Fruit fly (Drosophila melanogaster) whole organism, prepupa: ENCODE data around the gene ND-75.

Experiments
- CG10631 ChIP-seq: fragments of 200-800 bp; sonication (Bioruptor generic); optimal IDR thresholded peaks from 2 replicates; lab custom pipeline; 2016; ENCODE audit warnings: missing biosample characterization, missing genetic modification characterization
- CG11294 ChIP-seq: fragments of 200-800 bp; sonication (Bioruptor generic); IDR thresholded peaks from 2 replicates; pipeline ENCODE4 v1.3.6; 2022; ENCODE audit warnings: missing biosample characterization, missing genetic modification characterization
- CG11762 ChIP-seq: fragments of 200-800 bp; sonication (Bioruptor generic); optimal IDR thresholded peaks from 3 replicates; lab custom pipeline; 2016; ENCODE audit warnings: missing biosample characterization, missing genetic modification characterization; ENCODE audit not compliant: insufficient read depth
- CG11902 ChIP-seq: fragments of 200-800 bp; sonication (Bioruptor generic); optimal IDR thresholded peaks from 3 replicates; lab custom pipeline; 2016; ENCODE audit warnings: missing biosample characterization, missing genetic modification characterization
- CG1621 ChIP-seq: fragments of 200-800 bp; sonication (Bioruptor generic); optimal IDR thresholded peaks from 3 replicates; lab custom pipeline; 2018; ENCODE audit warnings: missing biosample characterization, mild to moderate bottlenecking, missing genetic modification characterization
- CG3032 ChIP-seq: fragments of 200-800 bp; optimal IDR thresholded peaks from 2 replicates; lab custom pipeline; 2019; ENCODE audit warnings: missing biosample characterization, mild to moderate bottlenecking, missing genetic modification characterization, moderate library complexity
- CG32006 ChIP-seq: fragments of 200-800 bp; sonication (Bioruptor generic); optimal IDR thresholded peaks from 3 replicates; lab custom pipeline; 2017; ENCODE audit warnings: missing biosample characterization, mild to moderate bottlenecking, missing genetic modification characterization
- CG3919 ChIP-seq: fragments of 200-800 bp; sonication (Bioruptor generic); optimal IDR thresholded peaks from 3 replicates; lab custom pipeline; 2016; ENCODE audit warnings: missing biosample characterization, missing genetic modification characterization
- CG4318 ChIP-seq: fragments of 200-800 bp; sonication (Bioruptor generic); optimal IDR thresholded peaks from 3 replicates; lab custom pipeline; 2017; ENCODE audit warnings: missing biosample characterization, mild to moderate bottlenecking, missing genetic modification characterization
- CG6808 ChIP-seq: fragments of 200-800 bp; sonication (Bioruptor generic); optimal IDR thresholded peaks from 3 replicates; lab custom pipeline; 2017; ENCODE audit warnings: missing biosample characterization, missing genetic modification characterization, mild to moderate bottlenecking, moderate library complexity, missing genetic modification reagents
- CG7368 ChIP-seq: fragments of 200-800 bp; sonication (Bioruptor generic); optimal IDR thresholded peaks from 3 replicates; lab custom pipeline; 2016; ENCODE audit warnings: missing biosample characterization, missing genetic modification characterization
- CG8119 ChIP-seq: fragments of 200-800 bp; sonication (Bioruptor generic); IDR thresholded peaks from 3 replicates; pipeline ENCODE4 v1.3.6; 2022; ENCODE audit warnings: missing biosample characterization, missing genetic modification characterization
- CG8632 ChIP-seq: fragments of 200-800 bp; sonication (Bioruptor generic); optimal IDR thresholded peaks from 3 replicates; lab custom pipeline; 2016; ENCODE audit warnings: missing biosample characterization, missing genetic modification characterization
- Eip78C ChIP-seq: fragments of 200-800 bp; sonication (Bioruptor generic); peaks from one replicate; lab custom pipeline; 2016; ENCODE audit warnings: missing biosample characterization, missing genetic modification characterization
- Ets21C ChIP-seq: fragments of 200-800 bp; sonication (Bioruptor generic); optimal IDR thresholded peaks from 3 replicates; lab custom pipeline; 2016; ENCODE audit warnings: missing biosample characterization, missing genetic modification characterization
- Ets96B ChIP-seq: fragments of 200-800 bp; optimal IDR thresholded peaks from 2 replicates; lab custom pipeline; 2019; ENCODE audit warnings: missing biosample characterization, mild to moderate bottlenecking, missing genetic modification characterization, moderate library complexity
- Hr38 ChIP-seq: sonication (Bioruptor generic); optimal IDR thresholded peaks from 2 replicates; lab custom pipeline; 2016; ENCODE audit warnings: missing biosample characterization, missing genetic modification characterization
- Lpt ChIP-seq: fragments of 200-800 bp; sonication (Bioruptor generic); optimal IDR thresholded peaks from 3 replicates; lab custom pipeline; 2016; ENCODE audit warnings: missing biosample characterization, missing genetic modification characterization
- Met ChIP-seq: fragments of 200-800 bp; sonication (Bioruptor generic); optimal IDR thresholded peaks from 3 replicates; lab custom pipeline; 2016; ENCODE audit warnings: missing biosample characterization, missing genetic modification characterization
- OdsH ChIP-seq: fragments of 200-800 bp; sonication (Bioruptor generic); optimal IDR thresholded peaks from 3 replicates; lab custom pipeline; 2016; ENCODE audit warnings: missing biosample characterization, missing genetic modification characterization
- Smox ChIP-seq: fragments of 200-800 bp; sonication (Bioruptor generic); optimal IDR thresholded peaks from 3 replicates; lab custom pipeline; 2016; ENCODE audit warnings: missing biosample characterization, missing genetic modification characterization
- Sox102F ChIP-seq: fragments of 200-800 bp; sonication (Bioruptor generic); optimal IDR thresholded peaks from 2 replicates; lab custom pipeline; 2016; ENCODE audit warnings: missing biosample characterization, mild to moderate bottlenecking, missing genetic modification characterization
- Sox14 ChIP-seq: fragments of 200-800 bp; sonication (Bioruptor generic); optimal IDR thresholded peaks from 3 replicates; lab custom pipeline; 2016; ENCODE audit warnings: missing biosample characterization, missing genetic modification characterization
- Sox15 ChIP-seq: fragments of 200-800 bp; sonication (Bioruptor generic); optimal IDR thresholded peaks from 3 replicates; lab custom pipeline; 2016; ENCODE audit warnings: missing biosample characterization, missing genetic modification characterization
- achi ChIP-seq: fragments of 200-800 bp; sonication (Bioruptor generic); optimal IDR thresholded peaks from 3 replicates; lab custom pipeline; 2016; ENCODE audit warnings: missing biosample characterization, missing genetic modification characterization
- acj6 ChIP-seq: fragments of 200-800 bp; sonication (Bioruptor generic); optimal IDR thresholded peaks from 3 replicates; lab custom pipeline; 2016; ENCODE audit warnings: missing biosample characterization, missing genetic modification characterization
- cyc ChIP-seq: fragments of 200-800 bp; sonication (Bioruptor generic); optimal IDR thresholded peaks from 3 replicates; lab custom pipeline; 2016; ENCODE audit warnings: missing biosample characterization, missing genetic modification characterization
- dsx ChIP-seq: fragments of 200-800 bp; optimal IDR thresholded peaks from 3 replicates; lab custom pipeline; 2019; ENCODE audit warnings: missing biosample characterization, mild to moderate bottlenecking, missing genetic modification characterization, moderate library complexity; ENCODE audit not compliant: poor library complexity, severe bottlenecking
- esn ChIP-seq: fragments of 200-800 bp; sonication (Bioruptor generic); optimal IDR thresholded peaks from 2 replicates; lab custom pipeline; 2016; ENCODE audit warnings: missing biosample characterization, mild to moderate bottlenecking, missing genetic modification characterization, moderate library complexity
- lz ChIP-seq: fragments of 200-800 bp; sonication (Bioruptor generic); optimal IDR thresholded peaks from 3 replicates; lab custom pipeline; 2016; ENCODE audit warnings: missing biosample characterization, missing genetic modification characterization
- net ChIP-seq: fragments of 200-800 bp; sonication (Bioruptor generic); optimal IDR thresholded peaks from 3 replicates; lab custom pipeline; 2016; ENCODE audit warnings: missing biosample characterization, missing genetic modification characterization
- salr ChIP-seq, 2 experiments: fragments of 200-800 bp; sonication (Bioruptor generic); optimal IDR thresholded peaks; 3 replicates each; lab custom pipeline; 2016 to 2018; ENCODE audit warnings: missing biosample characterization in 2 of 2, missing genetic modification characterization in 2 of 2, mild to moderate bottlenecking in 1 of 2
- ss ChIP-seq, 2 experiments: fragments of 200-800 bp; sonication (Bioruptor generic); optimal IDR thresholded peaks; 2 replicates in 1 of 2; 3 replicates in 1 of 2; lab custom pipeline; 2017 to 2018; ENCODE audit warnings: mild to moderate bottlenecking in 2 of 2, missing biosample characterization in 2 of 2, missing genetic modification characterization in 2 of 2, moderate library complexity in 1 of 2
- topi ChIP-seq: fragments of 200-800 bp; sonication (Bioruptor generic); optimal IDR thresholded peaks from 3 replicates; lab custom pipeline; 2016; ENCODE audit warnings: missing biosample characterization, missing genetic modification characterization
- vri ChIP-seq: fragments of 200-800 bp; sonication (Bioruptor generic); optimal IDR thresholded peaks from 3 replicates; lab custom pipeline; 2016; ENCODE audit warnings: missing biosample characterization, mild to moderate bottlenecking, missing genetic modification characterization

Gene ND-75

dm6 chrX:8243966-8244895, 7.3 kb downstream of the ND-75 start, which contains the start of gene sni (continued):
- TF ChIP-seq CG8119 (GFP tag; lab: Robert Waterston, UW) (no peak), net (GFP tag; lab: Kevin White, UChicago) (peak; percentile 28), topi (GFP tag; lab: Kevin White, UChicago) (peak; percentile 65), salr (GFP tag; optimal IDR thresholded peaks at IDR 0.05; lab: Kevin White, UChicago) (no peak), CG32006 (GFP tag; lab: Kevin White, UChicago) (peak; percentile 65), achi (GFP tag; lab: Kevin White, UChicago) (peak; percentile 49), acj6 (GFP tag; lab: Kevin White, UChicago) (peak; percentile 48), esn (GFP tag; lab: Kevin White, UChicago) (peak; percentile 72), lz (GFP tag; lab: Kevin White, UChicago) (peak; percentile 49), CG11762 (no peak), CG10631 (GFP tag; lab: Kevin White, UChicago) (no peak), Sox15 (GFP tag; lab: Kevin White, UChicago) (peak; percentile 28), CG3032 (tag; lab: Kevin White, UChicago) (peak; percentile 27), Met (GFP tag; lab: Kevin White, UChicago) (peak; percentile 63), Eip78C (GFP tag; lab: Kevin White, UChicago) (peak; percentile 92), CG8632 (GFP tag; lab: Kevin White, UChicago) (peak; percentile 24), CG11902 (GFP tag; lab: Kevin White, UChicago) (peak; percentile 23), Hr38 (GFP tag; lab: Kevin White, UChicago) (no peak), Ets96B (tag; lab: Kevin White, UChicago) (peak; percentile 45), dsx (GFP tag; lab: Kevin White, UChicago) (peak; percentile 22), Smox (GFP tag; lab: Kevin White, UChicago) (peak; percentile 59), vri (GFP tag; lab: Kevin White, UChicago) (peak; percentile 69), CG4318 (GFP tag; lab: Kevin White, UChicago) (no peak), CG6808 (GFP tag; lab: Kevin White, UChicago) (peak; percentile 4), CG7368 (GFP tag; lab: Kevin White, UChicago) (peak; percentile 8), CG3919 (GFP tag; lab: Kevin White, UChicago) (peak; percentile 53)

- TF ChIP-seq Lpt (no peak), OdsH (GFP tag; lab: Kevin White, UChicago) (no peak), net (GFP tag; lab: Kevin White, UChicago) (no peak), ss (GFP tag; optimal IDR thresholded peaks at IDR 0.05; lab: Kevin White, UChicago) (no peak), vri (GFP tag; lab: Kevin White, UChicago) (peak; percentile 65), cyc (no peak), Eip78C (GFP tag; lab: Kevin White, UChicago) (no peak), Ets21C (GFP tag; lab: Kevin White, UChicago) (no peak)
These were observed 8.2 kb downstream of the ND-75 start for dm6 chrX:8243251-8243650.

dm6 chrX:8242298-8242697, 9.2 kb downstream of the ND-75 start, which contains the start of gene Trxr1:
Gene Trxr1 (plus strand): TSS chrX:8242528.
- TF ChIP-seq CG10631 (GFP tag; lab: Kevin White, UChicago): no peak
- peak; percentile 9 to 33 for TF ChIP-seq ss (GFP tag; optimal IDR thresholded peaks at IDR 0.05; lab: Kevin White, UChicago)
- TF ChIP-seq Sox102F (GFP tag; lab: Kevin White, UChicago): no peak
- TF ChIP-seq Eip78C (GFP tag; lab: Kevin White, UChicago): peak; percentile 23
- TF ChIP-seq CG11294 (GFP tag; lab: Robert Waterston, UW): no peak
- peak; percentile 35 for TF ChIP-seq Sox14 (GFP tag; lab: Kevin White, UChicago)
- peak; percentile 5 for TF ChIP-seq CG1621 (tag; lab: Kevin White, UChicago)
- TF ChIP-seq dsx (GFP tag; lab: Kevin White, UChicago): peak; percentile 13
- peak; percentile 4 for TF ChIP-seq vri (GFP tag; lab: Kevin White, UChicago)
